Worm (Caenorhabditis elegans) whole organism, L1 larva: Measurements from ENCODE around the gene C56G3.2.

ENCODE experiments used
- C04F5.9 ChIP-seq: sonication (generic microtip); optimal IDR thresholded peaks from 2 replicates; lab custom pipeline; 2016; ENCODE audit warnings: missing genetic modification characterization, missing compliant biosample characterization
- C16A3.4 ChIP-seq: fragments of 150-350 bp; optimal IDR thresholded peaks from 2 replicates; lab custom pipeline; 2014; ENCODE audit warnings: missing biosample characterization, missing genetic modification characterization
- F16B12.6 ChIP-seq: fragments of 150-350 bp; optimal IDR thresholded peaks from 2 replicates; lab custom pipeline; 2014; ENCODE audit warnings: missing biosample characterization, missing genetic modification characterization
- Y116A8C.19 ChIP-seq: sonication (generic microtip); optimal IDR thresholded peaks from 2 replicates; lab custom pipeline; 2016; ENCODE audit warnings: missing compliant biosample characterization, missing genetic modification characterization, borderline replicate concordance
- ceh-8 ChIP-seq: fragments of 200-800 bp; sonication (Bioruptor generic); optimal IDR thresholded peaks from 2 replicates; lab custom pipeline; 2018; ENCODE audit warnings: mild to moderate bottlenecking, missing genetic modification characterization, moderate library complexity, missing compliant biosample characterization
- ceh-90 ChIP-seq: sonication (generic microtip); optimal IDR thresholded peaks from 2 replicates; lab custom pipeline; 2016; ENCODE audit warnings: missing genetic modification characterization, missing compliant biosample characterization
- dsc-1 ChIP-seq: sonication (generic microtip); optimal IDR thresholded peaks from 2 replicates; lab custom pipeline; 2016; ENCODE audit warnings: mild to moderate bottlenecking, missing genetic modification characterization, missing compliant biosample characterization
- efl-3 ChIP-seq: fragments of 200-800 bp; sonication (Bioruptor generic); optimal IDR thresholded peaks from 2 replicates; lab custom pipeline; 2018; ENCODE audit warnings: mild to moderate bottlenecking, missing genetic modification characterization, missing compliant biosample characterization
- egl-27 ChIP-seq, 2 experiments: fragments of 150-350 bp in 1 of 2; sonication (generic microtip); optimal IDR thresholded peaks; 3 replicates each; lab custom pipeline; 2017 to 2018; ENCODE audit warnings: missing biosample characterization in 2 of 2, missing genetic modification characterization in 2 of 2, missing genetic modification reagents in 2 of 2
- fkh-4 ChIP-seq: sonication (generic microtip); optimal IDR thresholded peaks from 2 replicates; lab custom pipeline; 2016; ENCODE audit warnings: missing compliant biosample characterization, missing genetic modification characterization, borderline replicate concordance
- fkh-8 ChIP-seq: sonication (generic microtip); optimal IDR thresholded peaks from 2 replicates; lab custom pipeline; 2016; ENCODE audit warnings: mild to moderate bottlenecking, missing genetic modification characterization, missing compliant biosample characterization
- hlh-4 ChIP-seq: sonication (generic microtip); optimal IDR thresholded peaks from 2 replicates; lab custom pipeline; 2016; ENCODE audit warnings: mild to moderate bottlenecking, missing genetic modification characterization, missing compliant biosample characterization
- hpl-2 ChIP-seq: fragments of 150-350 bp; optimal IDR thresholded peaks from 2 replicates; lab custom pipeline; 2014; ENCODE audit warnings: missing biosample characterization, missing genetic modification reagents, missing genetic modification characterization
- irx-1 ChIP-seq: sonication (generic microtip); optimal IDR thresholded peaks from 2 replicates; lab custom pipeline; 2016; ENCODE audit warnings: missing genetic modification characterization, missing compliant biosample characterization
- isw-1 ChIP-seq: fragments of 200-800 bp; sonication (Bioruptor generic); IDR thresholded peaks from 2 replicates; pipeline ENCODE4 v1.3.6; 2022; ENCODE audit warnings: missing genetic modification characterization, missing compliant biosample characterization
- lin-15B ChIP-seq: fragments of 150-350 bp; sonication (generic microtip); optimal IDR thresholded peaks from 3 replicates; lab custom pipeline; 2014; ENCODE audit warnings: missing biosample characterization, missing genetic modification characterization
- lin-39 ChIP-seq: fragments of 150-350 bp; optimal IDR thresholded peaks from 2 replicates; lab custom pipeline; 2014; ENCODE audit warnings: missing biosample characterization, missing genetic modification reagents, missing genetic modification characterization
- mdl-1 ChIP-seq, 2 experiments: fragments of 150-350 bp; optimal IDR thresholded peaks; 2 replicates each; lab custom pipeline; 2014 to 2017; ENCODE audit warnings: missing biosample characterization in 2 of 2, missing genetic modification characterization in 2 of 2, inconsistent platforms in 1 of 2
- mep-1 ChIP-seq: fragments of 150-350 bp; optimal IDR thresholded peaks from 2 replicates; lab custom pipeline; 2014; ENCODE audit warnings: missing biosample characterization, missing genetic modification characterization
- nhr-85 ChIP-seq: sonication (generic microtip); peaks from one replicate; lab custom pipeline; 2016; ENCODE audit warnings: missing genetic modification characterization, inconsistent platforms, missing compliant biosample characterization
- nhr-90 ChIP-seq: sonication (generic microtip); optimal IDR thresholded peaks from 2 replicates; lab custom pipeline; 2016; ENCODE audit warnings: mild to moderate bottlenecking, missing genetic modification characterization, missing compliant biosample characterization; ENCODE audit not compliant: poor library complexity
- rnt-1 ChIP-seq: sonication (generic microtip); optimal IDR thresholded peaks from 2 replicates; lab custom pipeline; 2016; ENCODE audit warnings: mild to moderate bottlenecking, missing genetic modification characterization, moderate library complexity, missing compliant biosample characterization
- snu-23 ChIP-seq: sonication (generic microtip); optimal IDR thresholded peaks from 2 replicates; lab custom pipeline; 2016; ENCODE audit warnings: missing genetic modification characterization, missing compliant biosample characterization
- sox-4 ChIP-seq: sonication (generic microtip); optimal IDR thresholded peaks from 2 replicates; lab custom pipeline; 2016; ENCODE audit warnings: missing genetic modification characterization, missing compliant biosample characterization
- sptf-1 ChIP-seq: fragments of 150-350 bp; optimal IDR thresholded peaks from 2 replicates; lab custom pipeline; 2014; ENCODE audit warnings: missing biosample characterization, missing genetic modification characterization
- unc-30 ChIP-seq: sonication (generic microtip); optimal IDR thresholded peaks from 2 replicates; lab custom pipeline; 2017; ENCODE audit warnings: missing biosample characterization, missing genetic modification characterization
- unc-62 ChIP-seq: fragments of 150-350 bp; optimal IDR thresholded peaks from 2 replicates; lab custom pipeline; 2014; ENCODE audit warnings: missing biosample characterization, missing genetic modification reagents, missing genetic modification characterization
- unc-86 ChIP-seq: sonication (generic microtip); optimal IDR thresholded peaks from 2 replicates; lab custom pipeline; 2016; ENCODE audit warnings: missing genetic modification characterization, missing compliant biosample characterization
- vab-15 ChIP-seq: sonication (generic microtip); optimal IDR thresholded peaks from 2 replicates; lab custom pipeline; 2017; ENCODE audit warnings: missing genotype, mild to moderate bottlenecking, missing genetic modification characterization, missing compliant biosample characterization
- zag-1 ChIP-seq: fragments of 150-350 bp; optimal IDR thresholded peaks from 2 replicates; lab custom pipeline; 2014; ENCODE audit warnings: missing biosample characterization, missing genetic modification characterization

Gene C56G3.2

ce11 chrX:7409935-7410334 is 44.6 kb downstream of the C56G3.2 start, which contains the start of gene C10A4.2:
C10A4.2 (plus strand) TSS chrX:7410235.
- TF ChIP-seq egl-27 (tag; optimal IDR thresholded peaks at IDR 0.05; lab: Kevin White, UChicago) (no peak), snu-23 (GFP tag; lab: Kevin White, UChicago) (no peak), vab-15 (tag; lab: Kevin White, UChicago) (no peak), hlh-4 (tag; lab: Kevin White, UChicago) (no peak), nhr-85 (no peak), isw-1 (GFP tag; lab: Robert Waterston, UW) (no peak), rnt-1 (tag; lab: Kevin White, UChicago) (no peak), fkh-4 (tag; lab: Kevin White, UChicago) (no peak), F16B12.6 (tag; lab: Kevin White, UChicago) (no peak), mdl-1 (tag; optimal IDR thresholded peaks at IDR 0.05; lab: Kevin White, UChicago) (no peak), unc-30 (no peak), mep-1 (tag; lab: Kevin White, UChicago) (no peak), hpl-2 (GFP tag; lab: Kevin White, UChicago) (no peak), efl-3 (GFP tag; lab: Kevin White, UChicago) (no peak), C16A3.4 (no peak), sptf-1 (tag; lab: Kevin White, UChicago) (no peak), ceh-90 (tag; lab: Kevin White, UChicago) (no peak), C04F5.9 (no peak)

- TF ChIP-seq unc-86 (tag; lab: Kevin White, UChicago), result no peak
- no peak for TF ChIP-seq fkh-8 (tag; lab: Kevin White, UChicago)
- TF ChIP-seq irx-1 (tag; lab: Kevin White, UChicago), result no peak
- no peak for TF ChIP-seq dsc-1
- no peak for TF ChIP-seq lin-39 (tag; lab: Kevin White, UChicago)
- TF ChIP-seq unc-30, result no peak
- TF ChIP-seq lin-15B (tag; lab: Kevin White, UChicago), result no peak
- no peak for TF ChIP-seq ceh-8 (GFP tag; lab: Kevin White, UChicago)
- TF ChIP-seq zag-1 (tag; lab: Kevin White, UChicago), result no peak
- no peak for TF ChIP-seq C04F5.9
- no peak for TF ChIP-seq sox-4 (tag; lab: Kevin White, UChicago)
- TF ChIP-seq ceh-90 (tag; lab: Kevin White, UChicago), result no peak
- TF ChIP-seq unc-62, result no peak
- no peak for TF ChIP-seq Y116A8C.19
- no peak for TF ChIP-seq efl-3 (GFP tag; lab: Kevin White, UChicago)
- TF ChIP-seq sptf-1 (tag; lab: Kevin White, UChicago), result no peak
- TF ChIP-seq nhr-90 (tag; lab: Kevin White, UChicago), result no peak
- TF ChIP-seq, all 84 proteins: peak for 0
Observed at ce11 chrX:7415420-7415819, 50.1 kb downstream of the C56G3.2 start, which contains the start of gene C10A4.7. C10A4.7 (minus strand) TSS chrX:7415520.
